Fruit fly (Drosophila melanogaster) whole organism, embryonic: Measurements from ENCODE around the gene CG4570.
A peak's percentile ranks its signal among the peaks of the same experiment; 100 is the strongest.

Experiments
- Ada2b ChIP-seq: fragments of 200-800 bp; sonication (Bioruptor generic); IDR thresholded peaks from 2 replicates; pipeline ENCODE4 v1.3.6; 2022; ENCODE audit warnings: missing biosample characterization, missing genetic modification characterization
- Aef1 ChIP-seq: fragments of 200-800 bp; sonication (Bioruptor generic); IDR thresholded peaks from 3 replicates; pipeline ENCODE4 v1.3.6; 2022; ENCODE audit warnings: missing biosample characterization, missing genetic modification characterization
- CG10959 ChIP-seq: fragments of 200-800 bp; sonication (Bioruptor generic); IDR thresholded peaks from 2 replicates; pipeline ENCODE4 v1.3.6; 2022; ENCODE audit warnings: missing biosample characterization, missing genetic modification characterization
- CG11093 ChIP-seq: fragments of 200-800 bp; sonication (Bioruptor generic); IDR thresholded peaks from 3 replicates; pipeline ENCODE4 v1.3.6; 2022; ENCODE audit warnings: missing biosample characterization, missing genetic modification characterization
- CG11723 ChIP-seq: fragments of 200-800 bp; sonication (Bioruptor generic); optimal IDR thresholded peaks from 2 replicates; lab custom pipeline; 2017; ENCODE audit warnings: missing biosample characterization, mild to moderate bottlenecking, missing genetic modification characterization
- CG15479 ChIP-seq: fragments of 200-800 bp; sonication (Bioruptor generic); optimal IDR thresholded peaks from 3 replicates; lab custom pipeline; 2019; ENCODE audit warnings: missing biosample characterization, mild to moderate bottlenecking, missing genetic modification characterization, moderate library complexity
- CG15696 ChIP-seq: fragments of 200-800 bp; sonication (Bioruptor generic); optimal IDR thresholded peaks from 2 replicates; lab custom pipeline; 2019; ENCODE audit warnings: missing biosample characterization, mild to moderate bottlenecking, missing genetic modification characterization, moderate library complexity
- CG16779 ChIP-seq: fragments of 200-800 bp; sonication (Bioruptor generic); IDR thresholded peaks from 2 replicates; pipeline ENCODE4 v1.3.6; 2022; ENCODE audit warnings: missing biosample characterization, missing genetic modification characterization
- CG16815 ChIP-seq: fragments of 200-800 bp; sonication (Bioruptor generic); optimal IDR thresholded peaks from 3 replicates; lab custom pipeline; 2017; ENCODE audit warnings: missing biosample characterization, mild to moderate bottlenecking, missing genetic modification characterization
- CG17612 ChIP-seq: fragments of 200-800 bp; sonication (Bioruptor generic); IDR thresholded peaks from 2 replicates; pipeline ENCODE4 v1.3.6; 2022; ENCODE audit warnings: missing biosample characterization, missing genetic modification characterization
- CG18262 ChIP-seq: fragments of 200-800 bp; optimal IDR thresholded peaks from 3 replicates; lab custom pipeline; 2019; ENCODE audit warnings: missing biosample characterization, mild to moderate bottlenecking, missing genetic modification characterization, moderate library complexity
- CG18476 ChIP-seq: fragments of 200-800 bp; sonication (Bioruptor generic); optimal IDR thresholded peaks from 2 replicates; lab custom pipeline; 2016; ENCODE audit warnings: missing biosample characterization, mild to moderate bottlenecking, missing genetic modification characterization
- CG2116 ChIP-seq: fragments of 200-800 bp; sonication (Bioruptor generic); optimal IDR thresholded peaks from 3 replicates; lab custom pipeline; 2018; ENCODE audit warnings: missing biosample characterization, mild to moderate bottlenecking, missing genetic modification characterization
- CG2202 ChIP-seq: fragments of 200-800 bp; sonication (Bioruptor generic); optimal IDR thresholded peaks from 2 replicates; lab custom pipeline; 2018; ENCODE audit warnings: missing biosample characterization, mild to moderate bottlenecking, missing genetic modification characterization
- CG2678 ChIP-seq: fragments of 200-800 bp; sonication (Bioruptor generic); optimal IDR thresholded peaks from 3 replicates; lab custom pipeline; 2019; ENCODE audit warnings: missing biosample characterization, mild to moderate bottlenecking, missing genetic modification characterization, moderate library complexity
- CG32767 ChIP-seq: fragments of 200-800 bp; sonication (Bioruptor generic); IDR thresholded peaks from 2 replicates; pipeline ENCODE4 v1.3.6; 2022; ENCODE audit warnings: missing biosample characterization, missing genetic modification characterization
- CG3847 ChIP-seq: fragments of 200-800 bp; sonication (Bioruptor generic); IDR thresholded peaks from 2 replicates; pipeline ENCODE4 v1.3.6; 2022; ENCODE audit warnings: missing biosample characterization, missing genetic modification characterization
- CG43689 ChIP-seq: fragments of 200-800 bp; sonication (Bioruptor generic); IDR thresholded peaks from 2 replicates; pipeline ENCODE4 v1.3.6; 2022; ENCODE audit warnings: missing biosample characterization, missing genetic modification characterization
- CG7357 ChIP-seq: fragments of 200-800 bp; sonication (Bioruptor generic); IDR thresholded peaks from 3 replicates; pipeline ENCODE4 v1.3.6; 2022; ENCODE audit warnings: missing biosample characterization, missing genetic modification characterization
- CG8281 ChIP-seq: fragments of 200-800 bp; sonication (Bioruptor generic); optimal IDR thresholded peaks from 2 replicates; lab custom pipeline; 2018; ENCODE audit warnings: missing biosample characterization, mild to moderate bottlenecking, missing genetic modification characterization, moderate library complexity
- CG8388 ChIP-seq: fragments of 200-800 bp; sonication (Bioruptor generic); optimal IDR thresholded peaks from 2 replicates; lab custom pipeline; 2019; ENCODE audit warnings: missing biosample characterization, mild to moderate bottlenecking, missing genetic modification characterization, moderate library complexity
- CG9797 ChIP-seq: fragments of 200-800 bp; sonication (Bioruptor generic); optimal IDR thresholded peaks from 3 replicates; lab custom pipeline; 2018; ENCODE audit warnings: missing biosample characterization, mild to moderate bottlenecking, missing genetic modification characterization
- CG9817 ChIP-seq: fragments of 200-800 bp; sonication (Bioruptor generic); optimal IDR thresholded peaks from 2 replicates; lab custom pipeline; 2018; ENCODE audit warnings: missing biosample characterization, mild to moderate bottlenecking, missing genetic modification characterization, moderate library complexity
- CG9876 ChIP-seq: fragments of 200-800 bp; sonication (Bioruptor generic); optimal IDR thresholded peaks from 2 replicates; lab custom pipeline; 2016; ENCODE audit warnings: missing biosample characterization, missing genetic modification characterization
- CHES-1-like ChIP-seq: fragments of 200-800 bp; sonication (Bioruptor generic); optimal IDR thresholded peaks from 2 replicates; lab custom pipeline; 2016; ENCODE audit warnings: missing biosample characterization, missing genetic modification characterization
- CoRest ChIP-seq: fragments of 200-800 bp; sonication (Bioruptor generic); optimal IDR thresholded peaks from 3 replicates; lab custom pipeline; 2018; ENCODE audit warnings: missing biosample characterization, mild to moderate bottlenecking, missing genetic modification characterization, moderate library complexity
- D ChIP-seq, 2 experiments: fragments of 200-800 bp in 1 of 2; fragments of >200 bp in 1 of 2; sonication (Bioruptor generic) in 1 of 2; optimal IDR thresholded peaks; 2 replicates in 1 of 2; 3 replicates in 1 of 2; lab custom pipeline; 2017; ENCODE audit warnings: mild to moderate bottlenecking in 1 of 2, missing biosample characterization in 1 of 2, missing genetic modification characterization in 1 of 2, missing genetic modification reagents in 1 of 2
- Deaf1 ChIP-seq: fragments of 200-800 bp; optimal IDR thresholded peaks from 3 replicates; lab custom pipeline; 2019; ENCODE audit warnings: missing biosample characterization, mild to moderate bottlenecking, missing genetic modification characterization, moderate library complexity
- Dfd ChIP-seq, 2 experiments: fragments of >200 bp; optimal IDR thresholded peaks; 2 replicates each; lab custom pipeline; 2017; ENCODE audit warnings: missing biosample characterization in 2 of 2, missing genetic modification characterization in 2 of 2
- Eip74EF ChIP-seq, 2 experiments: fragments of 200-800 bp in 1 of 2; fragments of >200 bp in 1 of 2; sonication (Bioruptor generic) in 1 of 2; optimal IDR thresholded peaks; 2 replicates each; lab custom pipeline; 2017 to 2019; ENCODE audit warnings: missing biosample characterization in 2 of 2, missing genetic modification characterization in 2 of 2, mild to moderate bottlenecking in 1 of 2, moderate library complexity in 1 of 2
- HHEX ChIP-seq: fragments of 200-800 bp; sonication (Bioruptor generic); optimal IDR thresholded peaks from 3 replicates; lab custom pipeline; 2017; ENCODE audit warnings: missing biosample characterization, mild to moderate bottlenecking, missing genetic modification characterization, missing genetic modification reagents
- Hey ChIP-seq: fragments of 200-800 bp; sonication (Bioruptor generic); optimal IDR thresholded peaks from 3 replicates; lab custom pipeline; 2018; ENCODE audit warnings: missing biosample characterization, mild to moderate bottlenecking, missing genetic modification characterization
- Lpt ChIP-seq: fragments of >200 bp; optimal IDR thresholded peaks from 2 replicates; lab custom pipeline; 2018; ENCODE audit warnings: missing biosample characterization, missing genetic modification characterization
- Mrtf ChIP-seq: fragments of 200-800 bp; sonication (Bioruptor generic); IDR thresholded peaks from 3 replicates; pipeline ENCODE4 v1.3.6; 2022; ENCODE audit warnings: missing biosample characterization, missing genetic modification characterization
- Nf-YA ChIP-seq: fragments of 200-800 bp; sonication (Bioruptor generic); IDR thresholded peaks from 2 replicates; pipeline ENCODE4 v1.3.6; 2022; ENCODE audit warnings: missing biosample characterization, missing genetic modification characterization
- Pdp1 ChIP-seq, 2 experiments: fragments of 200-800 bp; sonication (Bioruptor generic); optimal IDR thresholded peaks; 3 replicates each; lab custom pipeline; 2016; ENCODE audit warnings: missing biosample characterization in 2 of 2, missing genetic modification characterization in 2 of 2, mild to moderate bottlenecking in 1 of 2, moderate library complexity in 1 of 2
- Ssrp ChIP-seq: fragments of 200-800 bp; sonication (Bioruptor generic); optimal IDR thresholded peaks from 2 replicates; lab custom pipeline; 2018; ENCODE audit warnings: missing biosample characterization, mild to moderate bottlenecking, missing genetic modification characterization, moderate library complexity
- Trl ChIP-seq, 3 experiments: fragments of >200 bp in 2 of 3; fragments of 200-800 bp in 1 of 3; sonication (Bioruptor generic) in 1 of 3; optimal IDR thresholded peaks; 2 replicates in 1 of 3; 3 replicates in 2 of 3; lab custom pipeline; 2016 to 2017; ENCODE audit warnings: missing biosample characterization in 1 of 3, missing genetic modification characterization in 1 of 3
- YL-1 ChIP-seq: fragments of 200-800 bp; sonication (Bioruptor generic); optimal IDR thresholded peaks from 3 replicates; lab custom pipeline; 2017; ENCODE audit warnings: missing biosample characterization, mild to moderate bottlenecking, missing genetic modification characterization
- chinmo ChIP-seq: fragments of 200-800 bp; sonication (Bioruptor generic); IDR thresholded peaks from 4 replicates; pipeline ENCODE4 v1.3.6; 2022; ENCODE audit warnings: missing biosample characterization, missing genetic modification characterization; ENCODE audit not compliant: partially characterized antibody
- dmrt11E ChIP-seq: fragments of 200-800 bp; sonication (Bioruptor generic); optimal IDR thresholded peaks from 3 replicates; lab custom pipeline; 2018; ENCODE audit warnings: missing biosample characterization, mild to moderate bottlenecking, missing genetic modification characterization, moderate library complexity
- en ChIP-seq: fragments of 200-800 bp; sonication (Bioruptor generic); optimal IDR thresholded peaks from 2 replicates; lab custom pipeline; 2016; ENCODE audit warnings: missing biosample characterization, missing genetic modification characterization
- esg ChIP-seq: fragments of 200-800 bp; sonication (Bioruptor generic); conservative IDR thresholded peaks from 2 replicates; pipeline ENCODE4 v1.3.6; 2022; ENCODE audit warnings: missing biosample characterization, missing genetic modification characterization
- fru ChIP-seq: fragments of >200 bp; optimal IDR thresholded peaks from 2 replicates; lab custom pipeline; 2017
- fu2 ChIP-seq: fragments of 200-800 bp; sonication (Bioruptor generic); optimal IDR thresholded peaks from 2 replicates; lab custom pipeline; 2016; ENCODE audit warnings: missing biosample characterization, missing genetic modification characterization
- grau ChIP-seq: fragments of 200-800 bp; optimal IDR thresholded peaks from 3 replicates; lab custom pipeline; 2019; ENCODE audit warnings: missing biosample characterization, mild to moderate bottlenecking, missing genetic modification characterization, moderate library complexity
- h ChIP-seq: fragments of >200 bp; optimal IDR thresholded peaks from 2 replicates; lab custom pipeline; 2017
- hth ChIP-seq: fragments of >200 bp; optimal IDR thresholded peaks from 2 replicates; lab custom pipeline; 2017; ENCODE audit warnings: inconsistent platforms
- jumu ChIP-seq: fragments of 200-800 bp; sonication (Bioruptor generic); optimal IDR thresholded peaks from 3 replicates; lab custom pipeline; 2016; ENCODE audit warnings: missing biosample characterization, missing genetic modification characterization
- tap ChIP-seq: fragments of 200-800 bp; optimal IDR thresholded peaks from 3 replicates; lab custom pipeline; 2019; ENCODE audit warnings: missing biosample characterization, mild to moderate bottlenecking, missing genetic modification characterization, moderate library complexity
- tx ChIP-seq: fragments of 200-800 bp; sonication (Bioruptor generic); optimal IDR thresholded peaks from 2 replicates; lab custom pipeline; 2016; ENCODE audit warnings: missing biosample characterization, missing genetic modification characterization
- wek ChIP-seq: fragments of 200-800 bp; sonication (Bioruptor generic); optimal IDR thresholded peaks from 3 replicates; lab custom pipeline; 2018; ENCODE audit warnings: missing biosample characterization, mild to moderate bottlenecking, missing genetic modification characterization, moderate library complexity

CG4570 gene

DNA sequence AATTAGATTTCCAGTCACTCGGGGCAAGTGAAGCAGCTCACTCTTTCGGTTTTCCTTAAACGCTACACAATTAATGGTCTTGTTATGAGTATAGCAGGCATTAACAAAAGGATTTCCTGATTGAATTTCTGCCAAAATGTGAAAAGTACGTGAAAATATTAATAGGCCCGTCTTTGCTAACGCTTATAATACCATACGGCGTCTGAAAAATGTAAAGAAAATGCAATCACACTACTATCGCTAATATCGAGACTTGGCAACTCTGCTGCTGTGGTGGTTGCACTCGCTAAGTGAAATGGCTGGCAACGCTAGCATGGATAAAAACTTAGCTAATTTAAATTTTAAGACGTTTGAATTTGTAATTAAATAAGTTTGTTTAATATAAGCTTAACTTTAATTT, 36.7 kb downstream of the CG4570 start, which contains the start of gene CG6621 (continued):
- TF ChIP-seq chinmo (GFP tag; lab: Robert Waterston, UW) (no peak), Mrtf (GFP tag; lab: Robert Waterston, UW) (no peak), Nf-YA (GFP tag; lab: Robert Waterston, UW) (no peak), Dfd (GFP tag; optimal IDR thresholded peaks at IDR 0.05; lab: Kevin White, UChicago) (no peak), tx (no peak), CG18476 (GFP tag; lab: Kevin White, UChicago) (no peak), Pdp1 (GFP tag; optimal IDR thresholded peaks at IDR 0.05; lab: Kevin White, UChicago) (no peak), en (GFP tag; lab: Kevin White, UChicago) (no peak), jumu (GFP tag; lab: Kevin White, UChicago) (no peak), CG32767 (no peak), CG10959 (no peak), CG17612 (GFP tag; lab: Robert Waterston, UW) (no peak), CG9817 (peak; percentile 31), fru (lab: Kevin White, UChicago) (no peak), CG15696 (tag; lab: Kevin White, UChicago) (no peak), CG16779 (GFP tag; lab: Robert Waterston, UW) (no peak), Eip74EF (GFP tag; optimal IDR thresholded peaks at IDR 0.05; lab: Kevin White, UChicago) (no peak), CoRest (peak; percentile 58), CG8388 (GFP tag; lab: Kevin White, UChicago) (no peak), YL-1 (GFP tag; lab: Kevin White, UChicago) (peak; percentile 82), CG43689 (no peak), Hey (tag; lab: Kevin White, UChicago) (no peak), hth (lab: Kevin White, UChicago) (no peak), CG7357 (GFP tag; lab: Robert Waterston, UW) (no peak), Ssrp (tag; lab: Kevin White, UChicago) (no peak), Aef1 (no peak), Deaf1 (no peak), CG15479 (no peak), Ada2b (GFP tag; lab: Robert Waterston, UW) (no peak), CG2116 (peak; percentile 52), CG3847 (peak; percentile 86), CHES-1-like (GFP tag; lab: Kevin White, UChicago) (peak; percentile 51), fu2 (GFP tag; lab: Kevin White, UChicago) (no peak), wek (GFP tag; lab: Kevin White, UChicago) (no peak), CG9797 (GFP tag; lab: Kevin White, UChicago) (peak; percentile 93), esg (GFP tag; lab: Robert Waterston, UW) (no peak), D (optimal IDR thresholded peaks at IDR 0.05; lab: Kevin White, UChicago) (no peak), D (GFP tag; optimal IDR thresholded peaks at IDR 0.05; lab: Kevin White, UChicago) (no peak), CG8281 (no peak), CG2678 (tag; lab: Kevin White, UChicago) (no peak), tap (no peak), CG18262 (tag; lab: Kevin White, UChicago) (no peak), CG9876 (no peak), Lpt (GFP tag; lab: Kevin White, UChicago) (no peak), CG2202 (tag; lab: Kevin White, UChicago) (peak; percentile 7), Trl (optimal IDR thresholded peaks at IDR 0.05; lab: Kevin White, UChicago) (no peak), Trl (GFP tag; optimal IDR thresholded peaks at IDR 0.05; lab: Kevin White, UChicago) (no peak), HHEX (GFP tag; lab: Kevin White, UChicago) (no peak), h (lab: Kevin White, UChicago) (no peak), grau (tag; lab: Kevin White, UChicago) (no peak), CG11723 (GFP tag; lab: Kevin White, UChicago) (no peak), CG16815 (GFP tag; lab: Kevin White, UChicago) (no peak), CG11093 (GFP tag; lab: Robert Waterston, UW) (no peak), dmrt11E (tag; lab: Kevin White, UChicago) (no peak)
